Worm (Caenorhabditis elegans) whole organism, L2 larva: ENCODE data around the gene T19C3.4.

Experiments
- ama-1 ChIP-seq: fragments of 150-350 bp; optimal IDR thresholded peaks from 2 replicates; lab custom pipeline; 2018; ENCODE audit warnings: inconsistent platforms
- blmp-1 ChIP-seq: sonication (generic microtip); optimal IDR thresholded peaks from 2 replicates; lab custom pipeline; 2017; ENCODE audit warnings: missing genetic modification characterization, mild to moderate bottlenecking, missing compliant biosample characterization, antibody characterized with exemption, moderate library complexity; ENCODE audit not compliant: insufficient read depth

The T19C3.4 gene

ce11 chrIII:568815-569214 is 51.2 kb downstream of the T19C3.4 start:
- peak; percentile 74 for TF ChIP-seq blmp-1
- no peak for TF ChIP-seq ama-1 (lab: Kevin White, UChicago)
- TF ChIP-seq, all 48 proteins: peak for 1
